Fruit fly (Drosophila melanogaster): Measurements from ENCODE around the gene CG34288.

CG34288 gene

dm6 chr3R:22402355-22402754, 44.7 kb downstream of the CG34288 start, which contains the start of gene CG13856:
Gene CG13856 (plus strand): TSS chr3R:22402655.
- TF ChIP-seq Hr83 (GFP tag; optimal IDR thresholded peaks at IDR 0.05; ENCODE audit: poor library complexity, severe bottlenecking) (no peak), Dif (GFP tag; optimal IDR thresholded peaks at IDR 0.05; ENCODE audit: partially characterized antibody) (no peak), tai (GFP tag; optimal IDR thresholded peaks at IDR 0.05) (no peak), lola (GFP tag; optimal IDR thresholded peaks at IDR 0.05) (no peak), psq (GFP tag; optimal IDR thresholded peaks at IDR 0.05) (no peak), dmrt93B (GFP tag; optimal IDR thresholded peaks at IDR 0.05) (no peak), GATAd (GFP tag; optimal IDR thresholded peaks at IDR 0.05) (no peak), foxo (GFP tag; optimal IDR thresholded peaks at IDR 0.05) (no peak), usp (GFP tag; optimal IDR thresholded peaks at IDR 0.05) (no peak), CG32264 (GFP tag; optimal IDR thresholded peaks at IDR 0.05) (no peak), CG9705 (GFP tag; optimal IDR thresholded peaks at IDR 0.05) (no peak), sage (GFP tag; optimal IDR thresholded peaks at IDR 0.05) (no peak)

DNA sequence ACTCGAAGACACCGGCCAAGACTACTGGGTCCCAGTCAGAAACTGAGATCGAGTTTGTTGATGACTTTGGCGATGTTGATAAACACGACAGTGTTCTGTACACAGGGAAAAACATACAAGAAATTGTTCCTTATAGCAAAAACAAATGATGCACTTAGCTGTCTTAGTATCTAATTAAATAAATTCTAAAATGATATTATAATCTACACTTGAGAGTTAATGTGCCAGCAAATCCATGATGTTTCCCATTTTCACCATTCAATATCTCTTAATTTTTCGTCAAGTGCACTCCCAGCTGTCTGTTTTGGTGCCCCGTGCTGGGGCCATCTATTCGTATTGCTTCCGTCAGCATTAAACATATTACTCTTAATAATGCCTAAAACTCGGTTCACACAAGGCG, 46.8 kb downstream of the CG34288 start:
- peak; percentile 18 for TF ChIP-seq sv (GFP tag; optimal IDR thresholded peaks at IDR 0.05)
- TF ChIP-seq tai (GFP tag; optimal IDR thresholded peaks at IDR 0.05), result no peak

dm6 chr3R:22397068-22397700, 49.9 kb downstream of the CG34288 start:
- no peak for TF ChIP-seq CG32264 (GFP tag; optimal IDR thresholded peaks at IDR 0.05)
- TF ChIP-seq Hr83 (GFP tag; optimal IDR thresholded peaks at IDR 0.05; ENCODE audit: poor library complexity, severe bottlenecking), result no peak
- TF ChIP-seq Abd-B (GFP tag; optimal IDR thresholded peaks at IDR 0.05), result peak; percentile 14
- TF ChIP-seq Myc (optimal IDR thresholded peaks at IDR 0.05), result peak; percentile 23
- peak; percentile 77 for TF ChIP-seq N (GFP tag; optimal IDR thresholded peaks at IDR 0.05)
